Worm (Caenorhabditis elegans): ENCODE results near the gene ttbk-2.2.
A peak's percentile ranks its signal among the peaks of the same experiment; 100 is the strongest.
"Not testable (repeated sequence)": the region's sequence is repeated elsewhere in the genome, so short reads cannot be mapped to it uniquely, and the experiment has no call there.

The ttbk-2.2 gene

DNA sequence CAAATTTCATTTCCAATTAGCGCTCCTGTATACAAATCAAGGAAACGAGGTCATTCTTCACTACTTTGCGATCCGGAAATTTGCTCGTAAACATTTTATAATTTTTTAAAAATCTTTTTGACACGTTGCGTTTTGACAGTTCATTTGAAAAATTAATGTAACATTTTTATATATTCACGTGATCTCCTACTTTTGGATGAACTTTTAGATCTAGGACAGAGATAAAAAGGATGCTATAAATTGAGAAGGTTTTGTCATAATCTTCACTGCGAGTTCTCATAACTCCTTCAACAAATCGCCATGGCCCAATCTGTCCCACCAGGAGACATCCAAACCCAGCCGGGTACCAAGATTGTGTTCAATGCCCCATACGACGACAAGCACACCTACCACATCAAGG, 4.5 kb downstream of the ttbk-2.2 start, which contains the start of gene msp-57:
Gene msp-57, plus strand, starts transcription at position 301 of the 400 bp plus-strand sequence.
- TF ChIP-seq akir-1 (GFP tag; optimal IDR thresholded peaks at IDR 0.05); lag-1 (GFP tag; IDR thresholded peaks at IDR 0.05); hlh-12 (tag; optimal IDR thresholded peaks at IDR 0.05): not testable (repeated sequence)

DNA sequence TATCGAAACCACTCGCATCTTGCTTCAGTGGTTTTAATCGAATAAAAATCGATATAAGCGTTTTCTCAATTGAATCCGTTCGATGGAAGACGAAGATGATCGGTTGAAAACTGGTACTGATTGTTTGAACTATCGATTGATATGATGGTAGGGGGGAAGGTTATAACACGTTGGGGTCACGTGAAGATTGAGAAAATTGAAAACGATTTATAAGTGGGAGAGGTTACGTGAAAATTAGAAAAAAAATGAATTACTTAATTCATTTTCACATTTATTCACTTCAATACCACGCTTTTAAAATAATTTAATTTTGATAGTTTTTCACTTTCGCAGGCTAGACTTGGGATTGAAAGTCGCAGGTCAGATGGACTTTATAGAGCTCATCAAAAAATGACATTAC, 5.8 kb downstream of the ttbk-2.2 start, which contains the start of gene C09B9.7:
Gene C09B9.7, minus strand, starts transcription at position 101 of the 400 bp plus-strand sequence.
- TF ChIP-seq bed-1 (GFP tag; IDR thresholded peaks at IDR 0.05), result no peak
- TF ChIP-seq B0261.1 (tag; optimal IDR thresholded peaks at IDR 0.05), result no peak
- no peak for TF ChIP-seq egl-44 (GFP tag; IDR thresholded peaks at IDR 0.05)

DNA sequence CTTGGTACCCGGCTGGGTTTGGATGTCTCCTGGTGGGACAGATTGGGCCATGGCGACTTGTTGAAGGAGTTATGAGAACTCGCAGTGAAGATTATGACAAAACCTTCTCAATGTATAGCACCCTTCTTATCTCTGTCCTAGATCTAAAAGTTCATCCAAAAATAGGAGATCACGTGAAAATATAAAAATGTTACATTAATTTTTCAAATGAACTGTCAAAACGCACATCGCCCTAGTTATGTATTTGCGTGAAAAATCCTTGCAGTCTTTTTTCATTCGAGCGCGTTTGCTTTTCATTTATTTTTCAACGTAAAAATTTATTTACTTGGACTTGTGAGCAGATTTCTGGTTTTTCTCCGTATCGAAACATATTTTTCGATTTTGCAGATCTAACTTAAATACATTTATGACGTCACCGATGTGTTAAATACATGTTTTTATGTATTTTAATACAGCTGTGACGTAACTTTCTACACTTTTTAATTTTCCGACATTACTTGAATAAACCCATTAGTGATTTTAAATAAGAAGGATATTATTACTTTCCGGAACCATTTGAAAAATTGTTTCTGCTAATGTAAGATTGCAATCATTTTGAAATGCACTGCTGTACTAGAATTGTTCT, 10.7 kb downstream of the ttbk-2.2 start, which contains the start of gene msp-55:
Gene msp-55, minus strand, starts transcription at position 51 of the 625 bp plus-strand sequence.
- TF ChIP-seq dpff-1 (tag; optimal IDR thresholded peaks at IDR 0.05) (no peak), lin-35 (GFP tag; optimal IDR thresholded peaks at IDR 0.05) (no peak)

DNA sequence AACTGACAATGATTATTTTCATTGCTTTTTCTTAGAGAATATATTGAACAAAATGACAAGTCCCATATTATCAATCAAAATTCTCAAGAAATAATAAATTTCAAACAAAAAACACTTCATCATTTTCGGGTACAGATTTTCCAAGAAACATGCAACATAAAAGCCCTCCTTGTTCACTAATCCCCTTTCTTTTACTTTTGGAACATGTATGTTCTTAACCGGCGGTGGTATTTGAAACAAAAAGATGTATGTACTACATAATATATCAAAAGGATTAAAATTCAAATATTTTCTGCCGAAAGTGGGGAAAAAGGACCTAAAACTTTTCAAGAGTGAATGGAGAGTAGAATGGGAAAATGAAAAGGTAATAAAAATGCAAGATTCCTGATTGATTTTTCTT, 12.5 kb downstream of the ttbk-2.2 start:
- TF ChIP-seq B0019.2 (GFP tag; conservative IDR thresholded peaks at IDR 0.05), result no peak

DNA sequence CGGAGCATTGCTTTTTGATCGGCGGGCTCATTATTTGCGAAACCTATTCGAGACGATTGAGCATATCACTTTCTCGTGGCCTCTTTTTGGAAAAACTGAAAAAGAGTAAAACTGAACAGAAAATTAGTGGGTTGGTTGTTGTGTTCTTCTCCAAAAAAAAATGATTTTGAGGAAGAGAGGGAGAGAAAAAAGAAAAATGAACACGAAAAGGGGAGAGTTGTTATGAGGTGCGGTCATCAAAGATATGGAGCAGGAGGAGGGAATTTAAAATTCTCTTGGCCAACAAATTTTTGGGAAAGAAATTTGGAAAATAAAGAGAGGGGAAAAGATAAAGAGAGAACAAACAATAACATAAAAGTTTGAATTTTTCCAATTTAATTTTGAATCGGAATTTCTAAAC, 21.4 kb downstream of the ttbk-2.2 start, which contains the start of gene hot-9:
Gene hot-9, minus strand, starts transcription at position 101 of the 400 bp plus-strand sequence.
- TF ChIP-seq hsf-1 (GFP tag; IDR thresholded peaks at IDR 0.05) (no peak), madf-8 (GFP tag; conservative IDR thresholded peaks at IDR 0.05) (no peak), B0336.3 (GFP tag; IDR thresholded peaks at IDR 0.05) (no peak), madf-6 (GFP tag; IDR thresholded peaks at IDR 0.05) (no peak), rpc-1 (optimal IDR thresholded peaks at IDR 0.05) (no peak), rpc-1 (tag; optimal IDR thresholded peaks at IDR 0.05) (no peak), hlh-12 (tag; optimal IDR thresholded peaks at IDR 0.05) (no peak), Y79H2A.3 (GFP tag; conservative IDR thresholded peaks at IDR 0.05) (no peak), nhr-80 (tag; optimal IDR thresholded peaks at IDR 0.05) (no peak), egrh-3 (GFP tag; IDR thresholded peaks at IDR 0.05) (no peak), ztf-3 (GFP tag; optimal IDR thresholded peaks at IDR 0.05) (no peak), tbp1 (GFP tag; optimal IDR thresholded peaks at IDR 0.05) (no peak)

DNA sequence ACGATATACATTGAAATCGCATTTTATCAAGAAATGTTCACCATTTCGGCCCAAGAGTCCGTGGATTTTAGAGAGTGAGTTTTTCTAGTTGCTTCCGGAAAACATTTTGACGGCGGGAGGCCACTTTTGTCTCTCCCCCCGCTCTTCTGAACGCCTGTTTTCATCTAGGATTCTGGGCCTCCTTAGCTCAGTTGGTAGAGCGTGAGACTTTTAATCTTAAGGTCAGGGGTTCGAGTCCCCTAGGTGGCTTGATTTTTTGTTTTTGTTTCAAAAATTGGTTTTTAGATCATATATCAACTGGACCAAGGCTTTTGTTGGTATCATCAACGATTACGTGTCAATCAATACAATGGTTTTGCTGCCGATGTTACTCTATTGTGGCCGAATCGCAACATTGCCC, 28.0 kb downstream of the ttbk-2.2 start:
- TF ChIP-seq lsy-27 (tag; optimal IDR thresholded peaks at IDR 0.05; ENCODE audit: borderline replicate concordance, insufficient read depth) (no peak), Y53G8AR.9 (GFP tag; conservative IDR thresholded peaks at IDR 0.05) (no peak), tbx-9 (tag; optimal IDR thresholded peaks at IDR 0.05; ENCODE audit: borderline replicate concordance) (no peak), B0035.1 (tag; optimal IDR thresholded peaks at IDR 0.05) (no peak), mel-28 (tag; optimal IDR thresholded peaks at IDR 0.05; ENCODE audit: borderline replicate concordance) (no peak), lir-1 (GFP tag; conservative IDR thresholded peaks at IDR 0.05) (no peak), hmg-1.2 (GFP tag; IDR thresholded peaks at IDR 0.05) (peak; percentile 66; the same call in 1 of the 2 replicates), C06A6.2 (GFP tag; conservative IDR thresholded peaks at IDR 0.05) (no peak), let-526 (GFP tag; IDR thresholded peaks at IDR 0.05) (no peak), ceh-100 (GFP tag; IDR thresholded peaks at IDR 0.05) (peak; percentile 56; the same call in 1 of the 2 replicates), cebp-2 (GFP tag; IDR thresholded peaks at IDR 0.05) (peak; percentile 66; the same call in 1 of the 2 replicates), somi-1 (GFP tag; optimal IDR thresholded peaks at IDR 0.05) (peak; percentile 8), lin-26 (GFP tag; IDR thresholded peaks at IDR 0.05) (peak; percentile 98), Y79H2A.3 (GFP tag; conservative IDR thresholded peaks at IDR 0.05) (0 out of 2 replicates have a peak, but pooled peaks have one; percentile 62), Y53F4B.3 (GFP tag; IDR thresholded peaks at IDR 0.05) (no peak), madf-10 (tag; optimal IDR thresholded peaks at IDR 0.05) (peak; percentile 46), B0019.2 (GFP tag; conservative IDR thresholded peaks at IDR 0.05) (no peak), Y56A3A.18 (GFP tag; IDR thresholded peaks at IDR 0.05) (no peak), B0261.1 (tag; optimal IDR thresholded peaks at IDR 0.05) (peak; percentile 91), madf-6 (GFP tag; IDR thresholded peaks at IDR 0.05) (no peak), F10E7.11 (tag; optimal IDR thresholded peaks at IDR 0.05) (peak; percentile 44), pha-4 (tag; optimal IDR thresholded peaks at IDR 0.05) (no peak), snpc-3.4 (tag; optimal IDR thresholded peaks at IDR 0.05) (peak; percentile 12)

All from whole organism, young adult.